Worm (Caenorhabditis elegans) whole organism, L2 larva: ENCODE measurements around the gene K08E7.4.

ENCODE experiments used
- C34F6.9 ChIP-seq: fragments of 150-350 bp; optimal IDR thresholded peaks from 2 replicates; lab custom pipeline; 2014; ENCODE audit warnings: missing biosample characterization, missing genetic modification characterization
- F13H6.1 ChIP-seq: sonication (generic microtip); optimal IDR thresholded peaks from 2 replicates; lab custom pipeline; 2016; ENCODE audit warnings: missing genetic modification characterization, missing compliant biosample characterization
- R02D3.7 ChIP-seq: fragments of 150-350 bp; optimal IDR thresholded peaks from 2 replicates; lab custom pipeline; 2014; ENCODE audit warnings: missing biosample characterization, missing genetic modification characterization
- aly-2 ChIP-seq: fragments of 150-350 bp; optimal IDR thresholded peaks from 2 replicates; lab custom pipeline; 2014; ENCODE audit warnings: missing biosample characterization, missing genetic modification characterization
- blmp-1 ChIP-seq: sonication (generic microtip); optimal IDR thresholded peaks from 2 replicates; lab custom pipeline; 2017; ENCODE audit warnings: missing genetic modification characterization, mild to moderate bottlenecking, missing compliant biosample characterization, antibody characterized with exemption, moderate library complexity; ENCODE audit not compliant: insufficient read depth
- ceh-16 ChIP-seq: fragments of 150-350 bp; optimal IDR thresholded peaks from 2 replicates; lab custom pipeline; 2014; ENCODE audit warnings: missing biosample characterization, missing genetic modification characterization
- crh-2 ChIP-seq: sonication (generic microtip); optimal IDR thresholded peaks from 2 replicates; lab custom pipeline; 2017; ENCODE audit warnings: missing biosample characterization, missing genetic modification characterization
- dmd-4 ChIP-seq: sonication (generic microtip); optimal IDR thresholded peaks from 2 replicates; lab custom pipeline; 2017; ENCODE audit warnings: missing biosample characterization, missing genetic modification characterization
- elt-3 ChIP-seq: sonication (generic microtip); optimal IDR thresholded peaks from 2 replicates; lab custom pipeline; 2017; ENCODE audit warnings: missing biosample characterization, missing genetic modification characterization
- fos-1 ChIP-seq: fragments of 150-350 bp; optimal IDR thresholded peaks from 2 replicates; lab custom pipeline; 2014; ENCODE audit warnings: missing biosample characterization, missing genetic modification characterization
- gmeb-1 ChIP-seq: fragments of 150-350 bp; optimal IDR thresholded peaks from 2 replicates; lab custom pipeline; 2014; ENCODE audit warnings: missing biosample characterization, missing genetic modification characterization
- lin-11 ChIP-seq: fragments of 150-350 bp; sonication (generic microtip); optimal IDR thresholded peaks from 2 replicates; lab custom pipeline; 2014; ENCODE audit warnings: missing biosample characterization, missing genetic modification characterization, inconsistent platforms, mixed read lengths
- lin-13 ChIP-seq: fragments of 150-350 bp; optimal IDR thresholded peaks from 2 replicates; lab custom pipeline; 2014; ENCODE audit warnings: missing biosample characterization, missing genetic modification reagents, missing genetic modification characterization
- lin-39 ChIP-seq: fragments of 150-350 bp; optimal IDR thresholded peaks from 2 replicates; lab custom pipeline; 2014; ENCODE audit warnings: missing biosample characterization, missing genetic modification reagents, missing genetic modification characterization
- lsy-2 ChIP-seq, 2 experiments: fragments of 150-350 bp in 1 of 2; sonication (generic microtip) in 1 of 2; optimal IDR thresholded peaks; 2 replicates each; lab custom pipeline; 2014 to 2017; ENCODE audit warnings: missing biosample characterization in 2 of 2, missing genetic modification characterization in 2 of 2
- mab-5 ChIP-seq: fragments of 150-350 bp; optimal IDR thresholded peaks from 2 replicates; lab custom pipeline; 2014; ENCODE audit warnings: missing biosample characterization, missing genetic modification characterization
- nhr-10 ChIP-seq: sonication (generic microtip); optimal IDR thresholded peaks from 2 replicates; lab custom pipeline; 2017; ENCODE audit warnings: missing biosample characterization, missing genetic modification characterization
- nhr-11 ChIP-seq: fragments of 150-350 bp; optimal IDR thresholded peaks from 2 replicates; lab custom pipeline; 2014; ENCODE audit warnings: missing biosample characterization, missing genetic modification characterization
- nhr-12 ChIP-seq: fragments of 150-350 bp; optimal IDR thresholded peaks from 2 replicates; lab custom pipeline; 2014; ENCODE audit warnings: missing biosample characterization, missing genetic modification characterization
- nhr-129 ChIP-seq: fragments of 150-350 bp; optimal IDR thresholded peaks from 2 replicates; lab custom pipeline; 2014; ENCODE audit warnings: missing biosample characterization, missing genetic modification characterization
- nhr-21 ChIP-seq: fragments of 150-350 bp; optimal IDR thresholded peaks from 2 replicates; lab custom pipeline; 2014; ENCODE audit warnings: missing biosample characterization, missing genetic modification characterization
- nhr-23 ChIP-seq: fragments of 150-350 bp; optimal IDR thresholded peaks from 2 replicates; lab custom pipeline; 2014; ENCODE audit warnings: missing biosample characterization, missing genetic modification reagents, missing genetic modification characterization
- nhr-237 ChIP-seq: fragments of 150-350 bp; optimal IDR thresholded peaks from 2 replicates; lab custom pipeline; 2014; ENCODE audit warnings: missing biosample characterization, missing genetic modification characterization
- nhr-25 ChIP-seq: fragments of 150-350 bp; sonication (generic microtip); optimal IDR thresholded peaks from 3 replicates; lab custom pipeline; 2014; ENCODE audit warnings: missing biosample characterization, missing genetic modification characterization
- nhr-6 ChIP-seq: fragments of 150-350 bp; optimal IDR thresholded peaks from 2 replicates; lab custom pipeline; 2014; ENCODE audit warnings: missing biosample characterization, missing genetic modification characterization
- skn-1 ChIP-seq: sonication (generic microtip); optimal IDR thresholded peaks from 2 replicates; lab custom pipeline; 2017; ENCODE audit warnings: missing biosample characterization, missing genetic modification characterization
- sma-3 ChIP-seq: sonication (generic microtip); optimal IDR thresholded peaks from 2 replicates; lab custom pipeline; 2016; ENCODE audit warnings: missing genetic modification reagents, missing genetic modification characterization, missing compliant biosample characterization
- sma-9 ChIP-seq, 2 experiments: fragments of 150-350 bp in 1 of 2; sonication (generic microtip) in 1 of 2; optimal IDR thresholded peaks; 2 replicates each; lab custom pipeline; 2014 to 2016; ENCODE audit warnings: missing genetic modification characterization in 2 of 2, mild to moderate bottlenecking in 1 of 2, missing biosample characterization in 1 of 2, missing compliant biosample characterization in 1 of 2, missing genetic modification reagents in 1 of 2, moderate library complexity in 1 of 2
- snpc-4 ChIP-seq: fragments of 150-350 bp; optimal IDR thresholded peaks from 2 replicates; lab custom pipeline; 2014; ENCODE audit warnings: missing biosample characterization, missing genetic modification characterization
- unc-39 ChIP-seq: fragments of 150-350 bp; optimal IDR thresholded peaks from 2 replicates; lab custom pipeline; 2014; ENCODE audit warnings: missing biosample characterization, missing genetic modification characterization
- unc-55 ChIP-seq: fragments of 150-350 bp; sonication (generic microtip); optimal IDR thresholded peaks from 3 replicates; lab custom pipeline; 2014; ENCODE audit warnings: missing biosample characterization, missing genetic modification reagents, missing genetic modification characterization
- unc-62 ChIP-seq: fragments of 150-350 bp; optimal IDR thresholded peaks from 2 replicates; lab custom pipeline; 2014; ENCODE audit warnings: missing biosample characterization, missing genetic modification reagents, missing genetic modification characterization
- zag-1 ChIP-seq: fragments of 150-350 bp; optimal IDR thresholded peaks from 2 replicates; lab custom pipeline; 2014; ENCODE audit warnings: missing biosample characterization, missing genetic modification characterization
- ztf-1 ChIP-seq: fragments of 200-800 bp; sonication (Bioruptor generic); conservative IDR thresholded peaks from 2 replicates; pipeline ENCODE4 v1.3.6; 2022; ENCODE audit warnings: missing genetic modification characterization, missing compliant biosample characterization
- ztf-11 ChIP-seq: sonication (generic microtip); optimal IDR thresholded peaks from 2 replicates; lab custom pipeline; 2017; ENCODE audit warnings: missing biosample characterization, missing genetic modification characterization

K08E7.4 gene

DNA sequence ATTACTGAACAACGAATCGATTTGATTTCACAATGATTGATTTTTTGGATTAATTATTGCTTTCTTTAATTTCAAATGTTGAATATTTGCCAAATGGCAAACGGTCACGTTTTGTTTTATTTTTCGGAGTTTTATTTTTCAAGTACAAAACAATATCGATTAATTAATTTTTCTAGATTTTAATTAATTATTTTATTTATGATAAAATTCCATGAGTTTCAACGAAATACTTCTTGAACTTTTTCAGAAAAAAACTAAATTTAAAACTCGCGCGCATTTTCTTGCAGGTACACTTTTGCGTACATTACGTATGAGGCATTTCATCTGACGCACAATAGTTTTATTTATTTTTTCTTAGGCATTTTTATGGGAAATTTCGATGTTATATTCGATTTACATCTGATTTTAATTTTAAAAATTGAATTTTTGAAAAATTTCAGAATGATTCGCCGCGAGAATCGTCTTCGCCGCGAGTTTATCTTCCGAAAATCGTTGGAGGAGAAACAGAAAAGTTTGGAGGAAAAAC lies 12.0 kb downstream of the K08E7.4 start, which contains the start of the genes ZK795.2 and ZK795.3:
ZK795.2 (minus strand) TSS at position 51 of the 526 bp plus-strand sequence.
ZK795.3 (plus strand) TSS at position 441 of the 526 bp plus-strand sequence.
- no peak for TF ChIP-seq skn-1
- TF ChIP-seq unc-39, result no peak
- peak; percentile 84 for TF ChIP-seq C34F6.9 (tag; lab: Kevin White, UChicago)
- TF ChIP-seq unc-55, result peak; percentile 88
- peak; percentile 67 for TF ChIP-seq lin-13 (GFP tag; lab: Kevin White, UChicago)
- peak; percentile 11 for TF ChIP-seq fos-1 (tag; lab: Kevin White, UChicago)
- peak; percentile 11 for TF ChIP-seq mab-5 (tag; lab: Kevin White, UChicago)
- TF ChIP-seq lsy-2 (tag; optimal IDR thresholded peaks at IDR 0.05; lab: Kevin White, UChicago), result peak; percentile 73 to 85
- peak; percentile 42 for TF ChIP-seq sma-3 (GFP tag; lab: Kevin White, UChicago)
- TF ChIP-seq blmp-1 (tag; lab: Kevin White, UChicago), result no peak
- peak; percentile 99 for TF ChIP-seq gmeb-1 (tag; lab: Kevin White, UChicago)
- peak; percentile 19 for TF ChIP-seq nhr-129 (tag; lab: Kevin White, UChicago)
- no peak for TF ChIP-seq nhr-11
- TF ChIP-seq elt-3 (tag; lab: Kevin White, UChicago), result no peak
- peak; percentile 74 for TF ChIP-seq nhr-25
- TF ChIP-seq nhr-23 (tag; lab: Kevin White, UChicago), result no peak
- TF ChIP-seq snpc-4, result peak; percentile 39
- no peak for TF ChIP-seq aly-2 (tag; lab: Kevin White, UChicago)
- TF ChIP-seq nhr-21 (tag; lab: Kevin White, UChicago), result peak; percentile 32
- no peak for TF ChIP-seq ztf-1 (GFP tag; lab: Robert Waterston, UW)
- peak; percentile 22 for TF ChIP-seq nhr-6
- TF ChIP-seq nhr-12 (tag; lab: Kevin White, UChicago), result no peak
- TF ChIP-seq nhr-237 (tag; lab: Kevin White, UChicago), result no peak
- peak; percentile 56 for TF ChIP-seq sma-9 (GFP tag; optimal IDR thresholded peaks at IDR 0.05; lab: Kevin White, UChicago)
- no peak for TF ChIP-seq sma-9 (tag; optimal IDR thresholded peaks at IDR 0.05; lab: Kevin White, UChicago)
- TF ChIP-seq F13H6.1 (tag; lab: Kevin White, UChicago), result peak; percentile 1
- peak; percentile 56 for TF ChIP-seq crh-2 (tag; lab: Kevin White, UChicago)
- no peak for TF ChIP-seq lin-39 (tag; lab: Kevin White, UChicago)

DNA sequence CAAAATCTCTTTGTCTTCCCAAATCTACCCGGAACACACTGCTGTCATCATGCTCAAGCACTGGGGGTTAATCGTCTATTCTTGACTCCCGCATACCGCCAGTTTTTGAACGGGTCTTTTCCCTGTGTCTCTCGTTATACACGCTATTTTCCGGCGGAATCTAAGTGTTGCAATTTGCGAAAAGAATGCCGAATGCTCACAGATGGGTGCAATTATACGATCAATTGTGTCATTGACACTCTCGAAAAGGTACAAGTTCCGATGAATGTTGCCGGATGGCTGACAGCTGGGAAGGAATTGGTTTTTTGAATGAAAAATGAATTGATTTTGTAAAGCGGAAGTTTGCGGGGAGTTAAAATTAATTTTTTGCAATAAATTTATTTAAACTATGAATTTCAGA lies 19.0 kb downstream of the K08E7.4 start:
- TF ChIP-seq lin-11 (no peak), fos-1 (tag; lab: Kevin White, UChicago) (no peak), nhr-10 (tag; lab: Kevin White, UChicago) (no peak), aly-2 (tag; lab: Kevin White, UChicago) (no peak), lsy-2 (tag; optimal IDR thresholded peaks at IDR 0.05; lab: Kevin White, UChicago) (no peak), zag-1 (tag; lab: Kevin White, UChicago) (no peak), unc-39 (no peak), gmeb-1 (tag; lab: Kevin White, UChicago) (no peak)

DNA sequence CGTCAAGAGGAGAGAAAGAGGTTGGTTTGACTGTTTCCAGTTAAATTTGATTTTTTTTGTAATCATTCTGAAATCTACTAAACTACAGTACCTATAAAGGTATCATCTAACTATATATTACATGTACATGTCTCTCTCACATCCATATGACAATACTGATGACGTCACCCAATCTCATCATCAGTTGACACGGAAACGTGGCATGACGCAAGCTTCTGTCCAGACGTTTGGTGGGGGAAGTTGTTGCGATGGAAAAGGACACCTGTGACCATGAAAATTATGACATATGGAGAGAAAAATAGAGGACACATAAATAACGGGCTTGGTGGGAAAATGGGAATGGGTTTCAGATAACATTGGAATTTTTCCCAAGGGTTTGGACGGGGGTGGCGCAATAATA lies 21.9 kb downstream of the K08E7.4 start:
- TF ChIP-seq nhr-23 (tag; lab: Kevin White, UChicago) (no peak), nhr-129 (tag; lab: Kevin White, UChicago) (no peak), lin-13 (GFP tag; lab: Kevin White, UChicago) (no peak), lin-39 (tag; lab: Kevin White, UChicago) (no peak), R02D3.7 (tag; lab: Kevin White, UChicago) (no peak), mab-5 (tag; lab: Kevin White, UChicago) (no peak), unc-62 (GFP tag; lab: Kevin White, UChicago) (no peak), nhr-237 (tag; lab: Kevin White, UChicago) (no peak), ztf-11 (tag; lab: Kevin White, UChicago) (no peak), ceh-16 (tag; lab: Kevin White, UChicago) (no peak), nhr-10 (tag; lab: Kevin White, UChicago) (no peak), fos-1 (tag; lab: Kevin White, UChicago) (no peak), sma-9 (GFP tag; optimal IDR thresholded peaks at IDR 0.05; lab: Kevin White, UChicago) (no peak), sma-9 (tag; optimal IDR thresholded peaks at IDR 0.05; lab: Kevin White, UChicago) (no peak), nhr-12 (tag; lab: Kevin White, UChicago) (no peak), dmd-4 (tag; lab: Kevin White, UChicago) (no peak), lsy-2 (tag; optimal IDR thresholded peaks at IDR 0.05; lab: Kevin White, UChicago) (no peak), lin-11 (no peak), aly-2 (tag; lab: Kevin White, UChicago) (no peak), C34F6.9 (tag; lab: Kevin White, UChicago) (no peak), crh-2 (tag; lab: Kevin White, UChicago) (no peak)
